Fruit fly (Drosophila melanogaster) whole organism, pupa: Measurements from ENCODE around the gene SCCRO4.

Experiments
- CG10348 ChIP-seq: fragments of 200-800 bp; sonication (Bioruptor generic); IDR thresholded peaks from 2 replicates; pipeline ENCODE4 v1.3.6; 2022; ENCODE audit warnings: missing biosample characterization, missing genetic modification characterization
- CG12605 ChIP-seq: fragments of 200-800 bp; sonication (Bioruptor generic); IDR thresholded peaks from 2 replicates; pipeline ENCODE4 v1.3.6; 2022; ENCODE audit warnings: missing biosample characterization, missing genetic modification characterization
- CG17806 ChIP-seq: fragments of 200-800 bp; sonication (Bioruptor generic); optimal IDR thresholded peaks from 2 replicates; lab custom pipeline; 2018; ENCODE audit warnings: missing biosample characterization, mild to moderate bottlenecking, missing genetic modification characterization, moderate library complexity
- CG32121 ChIP-seq: fragments of 200-800 bp; sonication (Bioruptor generic); IDR thresholded peaks from 2 replicates; pipeline ENCODE4 v1.3.6; 2022; ENCODE audit warnings: missing biosample characterization, missing genetic modification characterization
- CG34367 ChIP-seq: fragments of 200-800 bp; sonication (Bioruptor generic); optimal IDR thresholded peaks from 2 replicates; lab custom pipeline; 2018; ENCODE audit warnings: missing biosample characterization, mild to moderate bottlenecking, missing genetic modification characterization
- CG4496 ChIP-seq: fragments of 200-800 bp; sonication (Bioruptor generic); IDR thresholded peaks from 3 replicates; pipeline ENCODE4 v1.3.6; 2022; ENCODE audit warnings: missing biosample characterization, missing genetic modification characterization
- CG8301 ChIP-seq: fragments of 200-800 bp; sonication (Bioruptor generic); optimal IDR thresholded peaks from 2 replicates; lab custom pipeline; 2018; ENCODE audit warnings: missing biosample characterization, mild to moderate bottlenecking, missing genetic modification characterization
- CG9948 ChIP-seq: fragments of 200-800 bp; sonication (Bioruptor generic); optimal IDR thresholded peaks from 2 replicates; lab custom pipeline; 2018; ENCODE audit warnings: missing biosample characterization, mild to moderate bottlenecking, missing genetic modification characterization, moderate library complexity
- EcR ChIP-seq: fragments of 200-800 bp; sonication (Bioruptor generic); optimal IDR thresholded peaks from 3 replicates; lab custom pipeline; 2019; ENCODE audit warnings: missing biosample characterization, missing genetic modification characterization, mild to moderate bottlenecking, moderate library complexity, missing genetic modification reagents
- Pif1A ChIP-seq: fragments of 200-800 bp; sonication (Bioruptor generic); optimal IDR thresholded peaks from 3 replicates; lab custom pipeline; 2016; ENCODE audit warnings: missing biosample characterization, missing genetic modification characterization
- Pif1B ChIP-seq: fragments of 200-800 bp; sonication (Bioruptor generic); optimal IDR thresholded peaks from 3 replicates; lab custom pipeline; 2016; ENCODE audit warnings: missing biosample characterization, missing genetic modification characterization
- gl ChIP-seq: fragments of 200-800 bp; sonication (Bioruptor generic); optimal IDR thresholded peaks from 2 replicates; lab custom pipeline; 2018; ENCODE audit warnings: missing biosample characterization, mild to moderate bottlenecking, missing genetic modification characterization
- rn ChIP-seq: fragments of 200-800 bp; sonication (Bioruptor generic); IDR thresholded peaks from 2 replicates; pipeline ENCODE4 v1.3.6; 2022; ENCODE audit warnings: missing biosample characterization, missing genetic modification characterization

- no peak for TF ChIP-seq CG34367 (tag; lab: Kevin White, UChicago)
- no peak for TF ChIP-seq CG12605 (GFP tag; lab: Robert Waterston, UW)
- TF ChIP-seq rn (GFP tag; lab: Robert Waterston, UW): no peak
- TF ChIP-seq CG17806: no peak
- TF ChIP-seq CG32121 (GFP tag; lab: Robert Waterston, UW): no peak
- TF ChIP-seq CG9948 (tag; lab: Kevin White, UChicago): no peak
- no peak for TF ChIP-seq CG4496 (GFP tag; lab: Robert Waterston, UW)
- no peak for TF ChIP-seq CG8301 (tag; lab: Kevin White, UChicago)
- no peak for TF ChIP-seq CG10348 (GFP tag; lab: Robert Waterston, UW)
- no peak for TF ChIP-seq EcR (GFP tag; lab: Kevin White, UChicago)
- no peak for TF ChIP-seq Pif1A (GFP tag; lab: Kevin White, UChicago)
- TF ChIP-seq gl (tag; lab: Kevin White, UChicago): no peak
- no peak for TF ChIP-seq Pif1B (GFP tag; lab: Kevin White, UChicago)
Measured at dm6 chr3L:20354363-20354762, 55.2 kb downstream of the SCCRO4 start.
